Worm (Caenorhabditis elegans) whole organism, mixed stage, embryonic: ENCODE data around the gene col-118.

Experiments
- bed-3 ChIP-seq: fragments of 200-800 bp; sonication (Bioruptor generic); optimal IDR thresholded peaks from 3 replicates; lab custom pipeline; 2018; ENCODE audit warnings: mild to moderate bottlenecking, missing genetic modification characterization, moderate library complexity, missing compliant biosample characterization
- blmp-1 ChIP-seq: fragments of 150-350 bp; optimal IDR thresholded peaks from 2 replicates; lab custom pipeline; 2014; ENCODE audit warnings: missing biosample characterization, missing genetic modification characterization
- ceh-39 ChIP-seq: fragments of 150-350 bp; optimal IDR thresholded peaks from 2 replicates; lab custom pipeline; 2014; ENCODE audit warnings: missing biosample characterization, missing genetic modification characterization
- ceh-43 ChIP-seq: fragments of 200-800 bp; sonication (Bioruptor generic); optimal IDR thresholded peaks from 2 replicates; lab custom pipeline; 2018; ENCODE audit warnings: mild to moderate bottlenecking, missing genetic modification characterization, moderate library complexity, missing compliant biosample characterization
- ceh-83 ChIP-seq: fragments of 200-800 bp; sonication (Bioruptor generic); optimal IDR thresholded peaks from 2 replicates; lab custom pipeline; 2018; ENCODE audit warnings: mild to moderate bottlenecking, missing genetic modification characterization, missing compliant biosample characterization
- ces-1 ChIP-seq: fragments of 150-350 bp; optimal IDR thresholded peaks from 2 replicates; lab custom pipeline; 2014; ENCODE audit warnings: missing biosample characterization, missing genetic modification reagents, missing genetic modification characterization
- cnd-1 ChIP-seq: fragments of 200-800 bp; sonication (Bioruptor generic); optimal IDR thresholded peaks from 2 replicates; lab custom pipeline; 2018; ENCODE audit warnings: mild to moderate bottlenecking, missing genetic modification characterization, missing compliant biosample characterization
- drap-1 ChIP-seq: fragments of 200-800 bp; sonication (Bioruptor generic); optimal IDR thresholded peaks from 3 replicates; lab custom pipeline; 2018; ENCODE audit warnings: mild to moderate bottlenecking, missing genetic modification characterization, missing compliant biosample characterization
- elt-1 ChIP-seq: sonication (generic microtip); optimal IDR thresholded peaks from 2 replicates; lab custom pipeline; 2017; ENCODE audit warnings: missing genetic modification characterization, mild to moderate bottlenecking, missing compliant biosample characterization, antibody characterized with exemption, moderate library complexity, borderline replicate concordance; ENCODE audit not compliant: insufficient read depth
- elt-3 ChIP-seq: fragments of 150-350 bp; optimal IDR thresholded peaks from 2 replicates; lab custom pipeline; 2014; ENCODE audit warnings: missing biosample characterization, missing genetic modification characterization
- flh-1 ChIP-seq: fragments of 200-800 bp; sonication (Bioruptor generic); optimal IDR thresholded peaks from 2 replicates; lab custom pipeline; 2018; ENCODE audit warnings: mild to moderate bottlenecking, missing genetic modification characterization, moderate library complexity, missing compliant biosample characterization
- ham-2 ChIP-seq: fragments of 200-800 bp; sonication (Bioruptor generic); optimal IDR thresholded peaks from 2 replicates; lab custom pipeline; 2018; ENCODE audit warnings: mild to moderate bottlenecking, missing genetic modification characterization, missing compliant biosample characterization
- hlh-1 ChIP-seq: fragments of 150-350 bp; optimal IDR thresholded peaks from 2 replicates; lab custom pipeline; 2014; ENCODE audit warnings: missing biosample characterization, missing genetic modification reagents, missing genetic modification characterization
- lin-13 ChIP-seq: fragments of 150-350 bp; optimal IDR thresholded peaks from 2 replicates; lab custom pipeline; 2014; ENCODE audit warnings: missing biosample characterization, missing genetic modification characterization
- lin-32 ChIP-seq: fragments of 200-800 bp; sonication (Bioruptor generic); optimal IDR thresholded peaks from 2 replicates; lab custom pipeline; 2018; ENCODE audit warnings: mild to moderate bottlenecking, missing genetic modification characterization, missing compliant biosample characterization
- lsy-2 ChIP-seq: fragments of 150-350 bp; optimal IDR thresholded peaks from 2 replicates; lab custom pipeline; 2014; ENCODE audit warnings: missing biosample characterization, missing genetic modification characterization
- mab-5 ChIP-seq: fragments of 150-350 bp; optimal IDR thresholded peaks from 2 replicates; lab custom pipeline; 2014; ENCODE audit warnings: missing biosample characterization, missing genetic modification characterization
- mep-1 ChIP-seq: fragments of 150-350 bp; optimal IDR thresholded peaks from 2 replicates; lab custom pipeline; 2017; ENCODE audit warnings: missing biosample characterization, missing genetic modification reagents, missing genetic modification characterization, inconsistent platforms
- mls-2 ChIP-seq: sonication (generic microtip); optimal IDR thresholded peaks from 2 replicates; lab custom pipeline; 2016; ENCODE audit warnings: mild to moderate bottlenecking, missing genetic modification characterization, moderate library complexity, missing compliant biosample characterization
- nhr-12 ChIP-seq: fragments of 150-350 bp; optimal IDR thresholded peaks from 2 replicates; lab custom pipeline; 2014; ENCODE audit warnings: missing biosample characterization, missing genetic modification characterization
- nhr-2 ChIP-seq: fragments of 150-350 bp; optimal IDR thresholded peaks from 2 replicates; lab custom pipeline; 2014; ENCODE audit warnings: missing biosample characterization, missing genetic modification characterization
- nhr-237 ChIP-seq: fragments of 150-350 bp; optimal IDR thresholded peaks from 2 replicates; lab custom pipeline; 2014; ENCODE audit warnings: missing biosample characterization, missing genetic modification characterization
- nhr-28 ChIP-seq: fragments of 150-350 bp; optimal IDR thresholded peaks from 2 replicates; lab custom pipeline; 2014; ENCODE audit warnings: missing biosample characterization, missing genetic modification characterization
- pha-4 ChIP-seq: fragments of 150-350 bp; optimal IDR thresholded peaks from 2 replicates; lab custom pipeline; 2018; ENCODE audit warnings: missing biosample characterization, missing genetic modification reagents, missing genetic modification characterization
- sem-2 ChIP-seq: fragments of 200-800 bp; sonication (Bioruptor generic); optimal IDR thresholded peaks from 2 replicates; lab custom pipeline; 2018; ENCODE audit warnings: mild to moderate bottlenecking, missing genetic modification characterization, missing compliant biosample characterization
- snpc-4 ChIP-seq: fragments of 150-350 bp; optimal IDR thresholded peaks from 2 replicates; lab custom pipeline; 2014; ENCODE audit warnings: missing biosample characterization, missing genetic modification characterization
- sptf-1 ChIP-seq: sonication (generic microtip); optimal IDR thresholded peaks from 2 replicates; lab custom pipeline; 2017; ENCODE audit warnings: mild to moderate bottlenecking, missing genetic modification characterization, moderate library complexity, missing compliant biosample characterization
- unc-120 ChIP-seq: sonication (generic microtip); optimal IDR thresholded peaks from 2 replicates; lab custom pipeline; 2017; ENCODE audit warnings: missing genetic modification characterization, missing compliant biosample characterization; ENCODE audit not compliant: poor library complexity, severe bottlenecking
- unc-62 ChIP-seq: fragments of 150-350 bp; optimal IDR thresholded peaks from 2 replicates; lab custom pipeline; 2014; ENCODE audit warnings: missing biosample characterization, missing genetic modification reagents, missing genetic modification characterization
- zip-8 ChIP-seq: fragments of 150-350 bp; optimal IDR thresholded peaks from 2 replicates; lab custom pipeline; 2014; ENCODE audit warnings: missing biosample characterization, missing genetic modification characterization
- ztf-11 ChIP-seq: fragments of 150-350 bp; optimal IDR thresholded peaks from 2 replicates; lab custom pipeline; 2014; ENCODE audit warnings: missing biosample characterization, missing genetic modification characterization

col-118 gene

ce11 chrIV:8853301-8853700 is 5.3 kb downstream of the col-118 start:
- TF ChIP-seq sem-2 (GFP tag; lab: Kevin White, UChicago), result no peak
- TF ChIP-seq elt-3 (tag; lab: Kevin White, UChicago), result no peak
- peak; percentile 66 for TF ChIP-seq ham-2

DNA sequence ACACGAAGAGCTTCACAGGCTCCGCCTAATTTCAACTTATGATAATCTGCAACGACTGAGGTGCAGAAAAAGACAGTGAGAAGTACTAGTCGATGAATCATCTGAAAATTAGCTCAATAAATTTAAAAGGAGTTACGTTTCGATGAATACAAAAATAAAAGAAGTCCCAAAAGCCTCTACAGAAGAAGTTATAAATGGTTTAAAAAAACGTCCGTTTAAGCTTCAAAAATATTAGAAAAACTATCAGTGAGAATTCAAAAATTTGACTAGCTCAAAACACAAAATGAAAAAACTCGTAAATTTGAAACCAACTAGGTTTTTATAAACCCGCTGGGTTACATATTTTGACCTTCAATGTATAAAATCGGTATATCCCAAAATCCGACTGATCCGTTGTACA is 7.9 kb downstream of the col-118 start, which contains the start of gene T11B7.5:
T11B7.5 (minus strand) TSS at position 101 of the 400 bp plus-strand sequence.
- TF ChIP-seq lsy-2 (tag; lab: Kevin White, UChicago) (no peak), lin-32 (GFP tag; lab: Kevin White, UChicago) (no peak), nhr-237 (tag; lab: Kevin White, UChicago) (no peak), ces-1 (GFP tag; lab: Kevin White, UChicago) (no peak), elt-1 (tag; lab: Kevin White, UChicago) (no peak), mep-1 (tag; lab: Kevin White, UChicago) (no peak), nhr-2 (tag; lab: Kevin White, UChicago) (no peak), pha-4 (no peak), ceh-83 (no peak), blmp-1 (tag; lab: Kevin White, UChicago) (no peak), ztf-11 (tag; lab: Kevin White, UChicago) (no peak), ceh-39 (tag; lab: Kevin White, UChicago) (no peak), lin-13 (tag; lab: Kevin White, UChicago) (no peak), nhr-12 (tag; lab: Kevin White, UChicago) (no peak), flh-1 (GFP tag; lab: Kevin White, UChicago) (no peak), sptf-1 (no peak), mab-5 (tag; lab: Kevin White, UChicago) (no peak), nhr-28 (tag; lab: Kevin White, UChicago) (no peak), mls-2 (no peak), cnd-1 (no peak)

ce11 chrIV:8864672-8865071 is 16.7 kb downstream of the col-118 start:
- no peak for TF ChIP-seq unc-62
- TF ChIP-seq blmp-1 (tag; lab: Kevin White, UChicago), result no peak
- TF ChIP-seq lin-32 (GFP tag; lab: Kevin White, UChicago), result no peak
- no peak for TF ChIP-seq ztf-11 (tag; lab: Kevin White, UChicago)
- no peak for TF ChIP-seq pha-4
- no peak for TF ChIP-seq elt-3 (tag; lab: Kevin White, UChicago)
- no peak for TF ChIP-seq nhr-12 (tag; lab: Kevin White, UChicago)
- TF ChIP-seq flh-1 (GFP tag; lab: Kevin White, UChicago), result no peak
- TF ChIP-seq unc-120 (tag; lab: Kevin White, UChicago), result no peak
- TF ChIP-seq ces-1 (GFP tag; lab: Kevin White, UChicago), result no peak
- TF ChIP-seq ceh-39 (tag; lab: Kevin White, UChicago), result no peak
- no peak for TF ChIP-seq zip-8 (tag; lab: Kevin White, UChicago)
- TF ChIP-seq nhr-2 (tag; lab: Kevin White, UChicago), result no peak
- TF ChIP-seq ham-2, result no peak
- no peak for TF ChIP-seq nhr-28 (tag; lab: Kevin White, UChicago)
- no peak for TF ChIP-seq hlh-1 (tag; lab: Kevin White, UChicago)
- no peak for TF ChIP-seq snpc-4 (tag; lab: Kevin White, UChicago)
- no peak for TF ChIP-seq ceh-43 (GFP tag; lab: Kevin White, UChicago)
- no peak for TF ChIP-seq bed-3 (GFP tag; lab: Kevin White, UChicago)

DNA sequence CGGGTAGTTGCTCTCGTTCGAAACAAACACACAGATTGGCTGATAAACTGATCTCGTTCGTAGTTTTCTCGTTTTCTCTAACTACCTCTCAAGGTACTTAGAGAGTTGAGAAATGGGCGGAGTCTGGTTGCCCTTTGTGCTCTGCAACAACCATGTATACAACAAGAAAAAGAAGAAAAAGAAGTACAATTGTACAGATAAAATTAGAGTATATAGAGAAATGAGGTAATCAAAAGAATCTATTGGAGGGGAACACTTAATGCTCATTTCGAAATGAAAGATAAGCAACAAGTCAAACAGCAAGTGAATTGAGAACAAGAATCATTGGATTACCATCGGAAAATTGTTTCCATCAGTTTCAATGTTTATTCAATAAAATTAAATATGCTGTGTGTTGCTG is 17.3 kb downstream of the col-118 start, which contains the start of gene C09G9.1:
C09G9.1 (minus strand) TSS at position 143 of the 400 bp plus-strand sequence.
- TF ChIP-seq bed-3 (GFP tag; lab: Kevin White, UChicago), result no peak
- TF ChIP-seq ces-1 (GFP tag; lab: Kevin White, UChicago), result no peak
- no peak for TF ChIP-seq drap-1 (GFP tag; lab: Kevin White, UChicago)
- TF ChIP-seq mls-2, result no peak
- no peak for TF ChIP-seq zip-8 (tag; lab: Kevin White, UChicago)
- no peak for TF ChIP-seq lsy-2 (tag; lab: Kevin White, UChicago)
- no peak for TF ChIP-seq ceh-83
- no peak for TF ChIP-seq nhr-12 (tag; lab: Kevin White, UChicago)
- no peak for TF ChIP-seq lin-32 (GFP tag; lab: Kevin White, UChicago)
- no peak for TF ChIP-seq cnd-1
- no peak for TF ChIP-seq nhr-2 (tag; lab: Kevin White, UChicago)
- no peak for TF ChIP-seq unc-120 (tag; lab: Kevin White, UChicago)
- no peak for TF ChIP-seq ceh-39 (tag; lab: Kevin White, UChicago)
- TF ChIP-seq ceh-43 (GFP tag; lab: Kevin White, UChicago), result no peak
- no peak for TF ChIP-seq pha-4
- no peak for TF ChIP-seq snpc-4 (tag; lab: Kevin White, UChicago)
